Fruit fly (Drosophila melanogaster) whole organism, embryonic: ENCODE results near the gene CG6685.

ENCODE experiments used
- Atf6 ChIP-seq: fragments of 200-800 bp; sonication (Bioruptor generic); IDR thresholded peaks from 2 replicates; pipeline ENCODE4 v1.3.6; 2022; ENCODE audit warnings: missing biosample characterization, missing genetic modification characterization
- BtbVII ChIP-seq: fragments of 200-800 bp; sonication (Bioruptor generic); optimal IDR thresholded peaks from 3 replicates; lab custom pipeline; 2017; ENCODE audit warnings: missing biosample characterization, mild to moderate bottlenecking, missing genetic modification characterization
- CG10654 ChIP-seq: fragments of 200-800 bp; sonication (Bioruptor generic); optimal IDR thresholded peaks from 2 replicates; lab custom pipeline; 2016; ENCODE audit warnings: missing biosample characterization, missing genetic modification characterization
- CG13287 ChIP-seq: fragments of 200-800 bp; sonication (Bioruptor generic); IDR thresholded peaks from 2 replicates; pipeline ENCODE4 v1.3.6; 2022; ENCODE audit warnings: missing biosample characterization, missing genetic modification characterization; ENCODE audit not compliant: partially characterized antibody
- CG13296 ChIP-seq: fragments of 200-800 bp; sonication (Bioruptor generic); optimal IDR thresholded peaks from 3 replicates; lab custom pipeline; 2018; ENCODE audit warnings: missing biosample characterization, mild to moderate bottlenecking, missing genetic modification characterization
- CG13775 ChIP-seq: fragments of 200-800 bp; sonication (Bioruptor generic); optimal IDR thresholded peaks from 3 replicates; lab custom pipeline; 2017; ENCODE audit warnings: missing biosample characterization, mild to moderate bottlenecking, missing genetic modification characterization
- CG14014 ChIP-seq: fragments of 200-800 bp; sonication (Bioruptor generic); IDR thresholded peaks from 2 replicates; pipeline ENCODE4 v1.3.6; 2022; ENCODE audit warnings: missing biosample characterization, missing genetic modification characterization
- CG15514 ChIP-seq: fragments of 200-800 bp; sonication (Bioruptor generic); optimal IDR thresholded peaks from 3 replicates; lab custom pipeline; 2017; ENCODE audit warnings: missing biosample characterization, missing genetic modification characterization, mild to moderate bottlenecking, moderate library complexity, missing genetic modification reagents
- CG1603 ChIP-seq: fragments of 200-800 bp; sonication (Bioruptor generic); optimal IDR thresholded peaks from 2 replicates; lab custom pipeline; 2019; ENCODE audit warnings: missing biosample characterization, mild to moderate bottlenecking, missing genetic modification characterization, moderate library complexity
- CG17829 ChIP-seq: fragments of 200-800 bp; optimal IDR thresholded peaks from 2 replicates; lab custom pipeline; 2019; ENCODE audit warnings: missing biosample characterization, mild to moderate bottlenecking, missing genetic modification characterization, moderate library complexity
- CG2120 ChIP-seq: fragments of 200-800 bp; sonication (Bioruptor generic); optimal IDR thresholded peaks from 3 replicates; lab custom pipeline; 2016; ENCODE audit warnings: missing biosample characterization, missing genetic modification characterization
- CG32532 ChIP-seq: fragments of 200-800 bp; sonication (Bioruptor generic); IDR thresholded peaks from 2 replicates; pipeline ENCODE4 v1.3.6; 2022; ENCODE audit warnings: missing biosample characterization, missing genetic modification characterization
- CG32772 ChIP-seq: fragments of 200-800 bp; sonication (Bioruptor generic); IDR thresholded peaks from 2 replicates; pipeline ENCODE4 v1.3.6; 2022; ENCODE audit warnings: missing biosample characterization, missing genetic modification characterization
- CG4730 ChIP-seq: fragments of 200-800 bp; sonication (Bioruptor generic); IDR thresholded peaks from 2 replicates; pipeline ENCODE4 v1.3.6; 2022; ENCODE audit warnings: missing biosample characterization, missing genetic modification characterization
- CG5180 ChIP-seq: fragments of 200-800 bp; sonication (Bioruptor generic); optimal IDR thresholded peaks from 3 replicates; lab custom pipeline; 2017; ENCODE audit warnings: missing biosample characterization, missing genetic modification characterization, mild to moderate bottlenecking, moderate library complexity, missing genetic modification reagents
- CG6175 ChIP-seq: fragments of 200-800 bp; sonication (Bioruptor generic); IDR thresholded peaks from 3 replicates; pipeline ENCODE4 v1.3.6; 2022; ENCODE audit warnings: missing biosample characterization, missing genetic modification characterization
- CG6683 ChIP-seq: fragments of 200-800 bp; sonication (Bioruptor generic); optimal IDR thresholded peaks from 2 replicates; lab custom pipeline; 2017; ENCODE audit warnings: missing biosample characterization, mild to moderate bottlenecking, missing genetic modification characterization, missing genetic modification reagents
- CG7987 ChIP-seq: fragments of 200-800 bp; sonication (Bioruptor generic); optimal IDR thresholded peaks from 2 replicates; lab custom pipeline; 2018; ENCODE audit warnings: missing biosample characterization, mild to moderate bottlenecking, missing genetic modification characterization, moderate library complexity
- CG8281 ChIP-seq: fragments of 200-800 bp; sonication (Bioruptor generic); optimal IDR thresholded peaks from 2 replicates; lab custom pipeline; 2018; ENCODE audit warnings: missing biosample characterization, mild to moderate bottlenecking, missing genetic modification characterization, moderate library complexity
- CG8359 ChIP-seq: fragments of 200-800 bp; sonication (Bioruptor generic); optimal IDR thresholded peaks from 2 replicates; lab custom pipeline; 2017; ENCODE audit warnings: missing biosample characterization, mild to moderate bottlenecking, missing genetic modification characterization, borderline replicate concordance
- CG9727 ChIP-seq: fragments of 200-800 bp; sonication (Bioruptor generic); optimal IDR thresholded peaks from 3 replicates; lab custom pipeline; 2017; ENCODE audit warnings: missing biosample characterization, mild to moderate bottlenecking, missing genetic modification characterization
- Elba2 ChIP-seq: fragments of 200-800 bp; sonication (Bioruptor generic); optimal IDR thresholded peaks from 3 replicates; lab custom pipeline; 2016; ENCODE audit warnings: missing biosample characterization, missing genetic modification characterization
- Fer1 ChIP-seq: fragments of 200-800 bp; sonication (Bioruptor generic); optimal IDR thresholded peaks from 2 replicates; lab custom pipeline; 2017; ENCODE audit warnings: missing biosample characterization, mild to moderate bottlenecking, missing genetic modification characterization
- Fer2 ChIP-seq: fragments of 200-800 bp; sonication (Bioruptor generic); optimal IDR thresholded peaks from 2 replicates; lab custom pipeline; 2018; ENCODE audit warnings: missing biosample characterization, mild to moderate bottlenecking, missing genetic modification characterization, moderate library complexity
- Hmr ChIP-seq: fragments of 200-800 bp; sonication (Bioruptor generic); optimal IDR thresholded peaks from 3 replicates; lab custom pipeline; 2017; ENCODE audit warnings: mild to moderate bottlenecking, missing biosample characterization, missing genetic modification reagents, missing genetic modification characterization
- Hmx ChIP-seq: fragments of 200-800 bp; sonication (Bioruptor generic); optimal IDR thresholded peaks from 2 replicates; lab custom pipeline; 2016; ENCODE audit warnings: missing biosample characterization, missing genetic modification characterization
- Hr51 ChIP-seq, 2 experiments: fragments of 200-800 bp; sonication (Bioruptor generic); optimal IDR thresholded peaks; 2 replicates in 1 of 2; 3 replicates in 1 of 2; lab custom pipeline; 2016 to 2018; ENCODE audit warnings: missing biosample characterization in 2 of 2, missing genetic modification characterization in 2 of 2, mild to moderate bottlenecking in 1 of 2, moderate library complexity in 1 of 2
- PHDP ChIP-seq: fragments of 200-800 bp; sonication (Bioruptor generic); optimal IDR thresholded peaks from 3 replicates; lab custom pipeline; 2018; ENCODE audit warnings: missing biosample characterization, mild to moderate bottlenecking, missing genetic modification characterization, moderate library complexity
- Side ChIP-seq: fragments of 200-800 bp; sonication (Bioruptor generic); optimal IDR thresholded peaks from 2 replicates; lab custom pipeline; 2016; ENCODE audit warnings: missing biosample characterization, missing genetic modification characterization
- Trl ChIP-seq, 3 experiments: fragments of >200 bp in 2 of 3; fragments of 200-800 bp in 1 of 3; sonication (Bioruptor generic) in 1 of 3; optimal IDR thresholded peaks; 2 replicates in 1 of 3; 3 replicates in 2 of 3; lab custom pipeline; 2016 to 2017; ENCODE audit warnings: missing biosample characterization in 1 of 3, missing genetic modification characterization in 1 of 3
- Xbp1 ChIP-seq: fragments of 200-800 bp; sonication (Bioruptor generic); optimal IDR thresholded peaks from 3 replicates; lab custom pipeline; 2016; ENCODE audit warnings: missing biosample characterization, mild to moderate bottlenecking, missing genetic modification characterization
- amos ChIP-seq: fragments of 200-800 bp; sonication (Bioruptor generic); IDR thresholded peaks from 2 replicates; pipeline ENCODE4 v1.3.6; 2022; ENCODE audit warnings: missing biosample characterization, missing genetic modification characterization; ENCODE audit not compliant: partially characterized antibody
- bbx ChIP-seq: fragments of 200-800 bp; sonication (Bioruptor generic); IDR thresholded peaks from 2 replicates; pipeline ENCODE4 v1.3.6; 2022; ENCODE audit warnings: missing biosample characterization, missing genetic modification characterization; ENCODE audit not compliant: partially characterized antibody
- croc ChIP-seq: fragments of 200-800 bp; sonication (Bioruptor generic); conservative IDR thresholded peaks from 3 replicates; pipeline ENCODE4 v1.3.6; 2022; ENCODE audit warnings: missing biosample characterization, missing genetic modification characterization
- ems ChIP-seq: fragments of 200-800 bp; sonication (Bioruptor generic); optimal IDR thresholded peaks from 3 replicates; lab custom pipeline; 2016; ENCODE audit warnings: missing biosample characterization, missing genetic modification characterization
- grau ChIP-seq: fragments of 200-800 bp; optimal IDR thresholded peaks from 3 replicates; lab custom pipeline; 2019; ENCODE audit warnings: missing biosample characterization, mild to moderate bottlenecking, missing genetic modification characterization, moderate library complexity
- grn ChIP-seq: fragments of 200-800 bp; sonication (Bioruptor generic); optimal IDR thresholded peaks from 3 replicates; lab custom pipeline; 2017; ENCODE audit warnings: missing biosample characterization, missing genetic modification characterization
- gt ChIP-seq: fragments of 200-800 bp; sonication (Bioruptor generic); IDR thresholded peaks from 2 replicates; pipeline ENCODE4 v1.3.6; 2022; ENCODE audit warnings: missing biosample characterization, missing genetic modification characterization
- her ChIP-seq: fragments of 200-800 bp; sonication (Bioruptor generic); optimal IDR thresholded peaks from 2 replicates; lab custom pipeline; 2016; ENCODE audit warnings: missing biosample characterization, missing genetic modification characterization
- kni ChIP-seq: fragments of 200-800 bp; sonication (Bioruptor generic); optimal IDR thresholded peaks from 3 replicates; lab custom pipeline; 2017; ENCODE audit warnings: mild to moderate bottlenecking, missing biosample characterization, missing genetic modification reagents, missing genetic modification characterization
- pho ChIP-seq: fragments of 200-800 bp; sonication (Bioruptor generic); optimal IDR thresholded peaks from 2 replicates; lab custom pipeline; 2016; ENCODE audit warnings: missing biosample characterization, missing genetic modification characterization
- pnt ChIP-seq: fragments of 200-800 bp; sonication (Bioruptor generic); optimal IDR thresholded peaks from 3 replicates; lab custom pipeline; 2016; ENCODE audit warnings: missing biosample characterization, missing genetic modification characterization
- pzg ChIP-seq: fragments of 200-800 bp; sonication (Bioruptor generic); optimal IDR thresholded peaks from 3 replicates; lab custom pipeline; 2018; ENCODE audit warnings: missing biosample characterization, mild to moderate bottlenecking, missing genetic modification characterization, moderate library complexity
- sr ChIP-seq: fragments of 200-800 bp; sonication (Bioruptor generic); IDR thresholded peaks from 3 replicates; pipeline ENCODE4 v1.3.6; 2022; ENCODE audit warnings: missing biosample characterization, missing genetic modification characterization
- stc ChIP-seq: fragments of 200-800 bp; sonication (Bioruptor generic); IDR thresholded peaks from 2 replicates; pipeline ENCODE4 v1.3.6; 2022; ENCODE audit warnings: missing biosample characterization, missing genetic modification characterization
- ttk ChIP-seq: fragments of 200-800 bp; sonication (Bioruptor generic); IDR thresholded peaks from 2 replicates; pipeline ENCODE4 v2.1.2; 2022; ENCODE audit warnings: missing biosample characterization, missing genetic modification characterization
- vvl ChIP-seq: fragments of 200-800 bp; sonication (Bioruptor generic); IDR thresholded peaks from 2 replicates; pipeline ENCODE4 v1.3.6; 2022; ENCODE audit warnings: missing biosample characterization, missing genetic modification characterization

CG6685 gene

DNA sequence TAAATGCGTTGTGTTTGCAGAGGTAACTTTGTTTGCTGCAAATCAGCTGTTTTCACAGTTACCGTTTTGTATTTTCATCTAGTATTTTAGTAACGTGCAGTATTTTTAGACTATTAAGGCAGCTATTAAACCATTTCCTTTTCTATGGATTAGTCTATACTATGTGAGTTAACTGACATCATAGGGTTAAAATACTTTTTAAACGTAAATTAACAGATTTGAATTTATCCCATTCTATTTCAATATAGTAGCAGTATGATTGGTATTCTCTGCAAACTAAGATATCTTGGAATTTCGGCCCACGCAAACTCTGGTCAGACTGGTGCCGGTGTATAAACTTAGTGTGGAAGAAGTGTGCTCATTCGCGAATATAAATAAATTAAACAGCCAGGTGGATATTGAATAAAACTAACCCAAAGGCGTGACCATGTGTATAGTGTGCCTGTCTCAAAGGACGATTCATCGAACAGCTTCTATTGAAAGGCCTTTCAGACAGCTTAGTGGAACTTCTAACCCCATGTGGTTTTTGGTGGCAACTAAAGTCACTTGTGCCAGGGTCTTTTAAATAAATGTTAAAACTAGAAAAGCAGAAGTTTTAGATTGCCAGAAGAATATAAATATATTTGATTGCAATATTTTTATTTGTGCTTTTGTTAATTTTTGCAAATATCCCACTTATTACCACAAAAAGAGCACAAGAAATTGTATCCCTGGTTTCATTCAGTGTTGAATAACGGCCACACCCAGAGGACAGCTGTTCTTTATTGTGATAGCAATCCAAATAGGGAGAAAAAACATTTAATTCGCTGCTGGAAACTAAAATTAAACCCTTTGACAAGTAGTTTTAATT, 4.1 kb upstream of the CG6685 start, which contains the start of the genes CG6674, CG42455 and vnc (continued):
- TF ChIP-seq Side (no peak), grau (no peak), vvl (GFP tag; lab: Robert Waterston, UW) (peak; percentile 25; the same call in 1 of the 2 replicates), Atf6 (GFP tag; lab: Robert Waterston, UW) (no peak), pho (GFP tag; lab: Kevin White, UChicago) (peak; percentile 33), CG5180 (no peak), sr (no peak), CG9727 (GFP tag; lab: Kevin White, UChicago) (peak; percentile 13), Hr51 (GFP tag; optimal IDR thresholded peaks at IDR 0.05; lab: Kevin White, UChicago) (peak in 1 of 2 experiments; percentile 19), Hmr (GFP tag; lab: Kevin White, UChicago) (peak; percentile 15), CG1603 (peak; percentile 56), ems (GFP tag; lab: Kevin White, UChicago) (peak; percentile 26), Trl (optimal IDR thresholded peaks at IDR 0.05; lab: Kevin White, UChicago) (no peak), Trl (GFP tag; optimal IDR thresholded peaks at IDR 0.05; lab: Kevin White, UChicago) (no peak), stc (GFP tag; lab: Robert Waterston, UW) (no peak), bbx (GFP tag; lab: Robert Waterston, UW) (0 out of 2 replicates have a peak, but pooled peaks have one; percentile 15), CG14014 (GFP tag; lab: Robert Waterston, UW) (peak; percentile 44; the same call in 1 of the 2 replicates), kni (GFP tag; lab: Kevin White, UChicago) (no peak), CG2120 (GFP tag; lab: Kevin White, UChicago) (peak; percentile 58), CG32772 (peak; percentile 9; the same call in 1 of the 2 replicates), CG13296 (peak; percentile 6), CG6175 (no peak), CG8359 (GFP tag; lab: Kevin White, UChicago) (no peak), CG32532 (peak; percentile 51; the same call in 1 of the 2 replicates), CG17829 (tag; lab: Kevin White, UChicago) (no peak), PHDP (peak; percentile 25), CG4730 (GFP tag; lab: Robert Waterston, UW) (no peak), gt (GFP tag; lab: Robert Waterston, UW) (no peak), CG7987 (GFP tag; lab: Kevin White, UChicago) (no peak), croc (GFP tag; lab: Robert Waterston, UW) (no peak), CG13287 (GFP tag; lab: Robert Waterston, UW) (peak; percentile 15; the same call in 1 of the 2 replicates), CG15514 (peak; percentile 11), CG6683 (no peak), grn (peak; percentile 44), amos (GFP tag; lab: Robert Waterston, UW) (no peak), Hmx (GFP tag; lab: Kevin White, UChicago) (no peak), her (GFP tag; lab: Kevin White, UChicago) (peak; percentile 6), CG10654 (GFP tag; lab: Kevin White, UChicago) (no peak), Fer1 (peak; percentile 16), CG8281 (tag; lab: Kevin White, UChicago) (no peak), pnt (GFP tag; lab: Kevin White, UChicago) (peak; percentile 8), CG13775 (GFP tag; lab: Kevin White, UChicago) (peak; percentile 27), Elba2 (GFP tag; lab: Kevin White, UChicago) (no peak), BtbVII (GFP tag; lab: Kevin White, UChicago) (no peak), Fer2 (tag; lab: Kevin White, UChicago) (no peak), Xbp1 (GFP tag; lab: Kevin White, UChicago) (peak; percentile 29), ttk (no peak), pzg (peak; percentile 55)
